Worm (Caenorhabditis elegans): ENCODE data around the gene ZC21.10.

ZC21.10 gene

ce11 chrIII:8529772-8530171 is at the start of gene ZC21.10:
Gene ZC21.10, plus strand, starts transcription at chrIII:8530072.
- TF ChIP-seq unc-62 (GFP tag; optimal IDR thresholded peaks at IDR 0.05) = no peak

- TF ChIP-seq unc-62 (GFP tag; optimal IDR thresholded peaks at IDR 0.05) = no peak
These were observed 49.5 kb upstream of the ZC21.10 start, which contains the start of gene F42H10.6 for ce11 chrIII:8480355-8480754. Gene F42H10.6, minus strand, starts transcription at chrIII:8480455.

DNA sequence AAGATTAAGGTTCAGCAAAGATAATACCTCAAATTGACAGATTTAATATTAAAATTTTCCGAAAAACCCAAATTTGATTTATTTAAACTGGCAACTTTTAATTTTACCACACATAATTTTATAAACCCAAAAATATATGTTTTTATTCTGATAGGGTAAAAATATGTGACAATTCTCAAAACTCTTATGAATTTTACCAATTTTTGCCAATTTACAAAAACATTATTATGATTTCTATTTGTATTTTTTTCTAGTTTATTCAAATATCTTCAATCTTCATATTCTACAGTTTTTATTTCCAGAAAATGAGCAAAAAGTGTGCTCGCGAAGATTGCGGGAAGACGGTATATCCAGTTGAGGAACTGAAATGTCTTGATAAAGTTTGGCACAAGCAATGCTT is 46.0 kb upstream of the ZC21.10 start, which contains the start of gene F42H10.3:
Gene F42H10.3 (plus strand): TSS at position 301 of the 400 bp plus-strand sequence.
- TF ChIP-seq unc-62 (GFP tag; optimal IDR thresholded peaks at IDR 0.05) = no peak

- no peak for TF ChIP-seq unc-62 (GFP tag; optimal IDR thresholded peaks at IDR 0.05)
These were observed 39.6 kb upstream of the ZC21.10 start, which contains the start of the genes ess-2 and F42H10.2 for ce11 chrIII:8490254-8490653. Gene ess-2, minus strand, starts transcription at chrIII:8490352. Gene F42H10.2, plus strand, starts transcription at chrIII:8490620.

DNA sequence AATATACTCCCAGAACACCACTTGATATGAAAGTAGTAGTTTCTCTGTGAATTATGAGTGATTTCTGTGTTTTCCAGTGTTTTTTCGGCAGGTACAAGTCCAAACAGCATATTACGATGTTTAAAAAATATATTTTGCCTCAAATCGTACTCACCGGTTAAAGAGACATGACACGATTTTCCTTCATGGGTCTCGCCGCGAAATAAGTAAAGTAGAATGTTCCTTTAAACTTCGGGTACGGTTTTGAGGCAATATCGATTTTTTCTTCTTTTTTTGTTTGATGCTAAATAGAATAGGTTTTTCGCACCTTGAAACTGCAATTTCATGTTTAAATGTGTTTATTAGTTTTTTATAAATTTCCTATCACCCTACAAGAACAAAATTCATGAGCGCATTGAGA is 37.9 kb upstream of the ZC21.10 start:
- TF ChIP-seq unc-62 (GFP tag; optimal IDR thresholded peaks at IDR 0.05) = no peak

- no peak for TF ChIP-seq unc-62 (GFP tag; optimal IDR thresholded peaks at IDR 0.05)
These were observed 35.2 kb upstream of the ZC21.10 start, which contains the start of gene pac-1 for ce11 chrIII:8494708-8495107. Gene pac-1, plus strand, starts transcription at chrIII:8495008.

ce11 chrIII:8503341-8503740 is 26.5 kb upstream of the ZC21.10 start:
- no peak for TF ChIP-seq unc-62 (GFP tag; optimal IDR thresholded peaks at IDR 0.05)

- TF ChIP-seq unc-62 (GFP tag; optimal IDR thresholded peaks at IDR 0.05) = no peak
These were observed 25.6 kb upstream of the ZC21.10 start for ce11 chrIII:8504176-8504763.

ce11 chrIII:8506348-8506747 is 23.5 kb upstream of the ZC21.10 start:
- TF ChIP-seq unc-62 (GFP tag; optimal IDR thresholded peaks at IDR 0.05) = no peak

- TF ChIP-seq unc-62 (GFP tag; optimal IDR thresholded peaks at IDR 0.05) = no peak
These were observed 20.7 kb upstream of the ZC21.10 start for ce11 chrIII:8509218-8509617.

DNA sequence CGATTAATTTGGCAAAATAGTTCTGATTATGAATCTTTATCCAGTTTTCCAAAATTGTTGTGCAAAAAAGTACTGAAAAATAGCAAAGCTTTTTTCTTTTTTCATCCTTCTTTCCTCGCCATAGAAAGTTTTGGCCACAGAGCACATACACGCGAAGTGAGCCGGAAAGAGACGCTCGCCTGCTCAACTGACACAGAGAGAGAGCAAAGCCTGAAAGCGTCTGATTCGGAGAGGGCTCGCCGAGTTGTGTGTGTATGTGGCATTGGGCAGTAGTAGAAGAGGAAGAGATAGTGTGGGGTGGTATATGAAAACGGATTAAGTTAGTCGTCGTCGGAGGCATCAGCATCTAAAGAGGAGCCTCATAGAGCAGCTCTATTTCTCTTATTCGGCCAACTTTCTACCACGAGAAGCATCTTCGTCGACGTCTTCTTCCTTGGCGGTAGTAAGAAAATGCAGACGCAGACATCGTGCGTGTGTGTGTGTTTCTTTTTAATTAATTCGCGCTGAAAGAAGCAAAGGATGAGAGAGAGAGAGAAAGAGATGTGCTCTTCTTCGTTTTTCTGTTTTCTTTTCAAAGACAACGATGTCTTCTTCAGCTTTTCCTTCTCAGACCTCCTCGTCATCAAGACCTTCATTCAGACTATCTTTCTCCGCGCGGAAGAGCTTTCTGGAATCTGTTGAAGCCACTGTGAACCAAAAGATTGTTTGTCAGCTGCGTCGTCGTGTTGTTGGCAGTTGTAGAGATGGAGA is 20.1 kb upstream of the ZC21.10 start:
- TF ChIP-seq unc-62 (GFP tag; optimal IDR thresholded peaks at IDR 0.05) = no peak

DNA sequence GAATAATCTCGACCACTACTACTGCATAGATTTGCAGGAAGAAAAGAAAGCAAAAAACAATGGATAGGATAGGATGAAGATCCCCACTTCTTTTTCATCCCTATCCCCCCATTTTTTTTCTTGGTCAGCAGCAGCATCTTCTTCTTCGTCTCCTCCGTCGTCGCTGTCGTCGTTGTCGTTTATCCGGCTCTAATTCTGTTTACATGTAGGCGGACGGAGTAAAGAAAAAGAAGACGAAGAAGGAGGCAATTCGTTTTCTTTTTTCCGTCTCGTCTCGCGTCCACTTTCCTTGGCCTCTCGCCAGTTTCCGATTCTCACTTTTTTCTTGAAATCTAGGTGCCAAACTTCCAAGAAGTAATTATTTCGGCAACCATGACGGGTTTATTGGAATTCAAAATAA is 18.2 kb upstream of the ZC21.10 start:
- TF ChIP-seq unc-62 (GFP tag; optimal IDR thresholded peaks at IDR 0.05) = no peak

ce11 chrIII:8512279-8512942 is 17.5 kb upstream of the ZC21.10 start:
- TF ChIP-seq unc-62 (GFP tag; optimal IDR thresholded peaks at IDR 0.05) = no peak

DNA sequence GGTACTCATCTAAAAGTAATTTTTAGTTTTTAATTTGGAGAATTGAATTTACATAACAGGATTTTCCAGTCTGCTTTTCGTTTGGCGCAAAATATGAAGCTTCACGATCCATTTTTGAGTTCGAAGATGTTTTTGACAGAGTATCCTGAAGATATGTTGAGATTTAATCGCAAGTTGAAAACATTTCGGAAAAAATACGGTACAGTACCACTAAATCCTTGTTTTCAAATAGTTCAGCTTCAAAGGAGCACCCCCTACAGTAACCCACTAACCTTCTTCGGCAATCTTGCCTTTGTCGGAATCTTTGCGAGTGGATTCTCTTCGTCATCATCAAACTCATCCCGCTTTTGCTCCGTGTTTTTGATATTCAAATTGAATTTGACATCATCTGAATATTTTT is 10.9 kb upstream of the ZC21.10 start:
- TF ChIP-seq unc-62 (GFP tag; optimal IDR thresholded peaks at IDR 0.05) = no peak

- TF ChIP-seq unc-62 (GFP tag; optimal IDR thresholded peaks at IDR 0.05) = no peak
These were observed 10.0 kb upstream of the ZC21.10 start, which contains the start of gene ZC21.8 for ce11 chrIII:8519886-8520285. Gene ZC21.8, minus strand, starts transcription at chrIII:8519986.

DNA sequence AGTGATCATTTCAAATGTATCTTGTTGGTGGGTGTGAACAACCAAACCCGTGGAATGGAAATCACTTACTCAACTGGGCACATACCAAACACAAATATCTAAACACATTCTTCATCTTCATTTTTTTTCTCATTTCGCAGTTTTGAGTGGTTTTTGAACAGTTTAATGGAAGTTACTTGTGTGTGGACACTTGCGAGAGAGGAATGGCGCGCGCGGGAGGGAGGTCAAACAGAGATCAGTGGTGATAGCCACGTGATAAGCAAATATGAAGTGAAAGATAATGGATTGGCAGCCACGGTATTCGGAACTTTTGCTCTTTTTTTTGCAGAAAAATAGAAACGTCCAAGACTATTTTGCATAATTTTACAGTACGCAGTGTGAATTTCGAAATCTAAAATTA is 9.3 kb upstream of the ZC21.10 start:
- TF ChIP-seq unc-62 (GFP tag; optimal IDR thresholded peaks at IDR 0.05) = no peak
